Worm (Caenorhabditis elegans) whole organism, mixed stage, embryonic: ENCODE data around the gene myo-2.

ENCODE experiments used
- M03D4.4 ChIP-seq: sonication (generic microtip); optimal IDR thresholded peaks from 2 replicates; lab custom pipeline; 2017; ENCODE audit warnings: mild to moderate bottlenecking, missing genetic modification characterization, missing compliant biosample characterization
- cnd-1 ChIP-seq: fragments of 200-800 bp; sonication (Bioruptor generic); optimal IDR thresholded peaks from 2 replicates; lab custom pipeline; 2018; ENCODE audit warnings: mild to moderate bottlenecking, missing genetic modification characterization, missing compliant biosample characterization
- elt-3 ChIP-seq: fragments of 150-350 bp; optimal IDR thresholded peaks from 2 replicates; lab custom pipeline; 2014; ENCODE audit warnings: missing biosample characterization, missing genetic modification characterization
- hlh-1 ChIP-seq: fragments of 150-350 bp; optimal IDR thresholded peaks from 2 replicates; lab custom pipeline; 2014; ENCODE audit warnings: missing biosample characterization, missing genetic modification reagents, missing genetic modification characterization
- lin-13 ChIP-seq: fragments of 150-350 bp; optimal IDR thresholded peaks from 2 replicates; lab custom pipeline; 2014; ENCODE audit warnings: missing biosample characterization, missing genetic modification characterization
- mep-1 ChIP-seq: fragments of 150-350 bp; optimal IDR thresholded peaks from 2 replicates; lab custom pipeline; 2017; ENCODE audit warnings: missing biosample characterization, missing genetic modification reagents, missing genetic modification characterization, inconsistent platforms
- nhr-76 ChIP-seq: sonication (generic microtip); optimal IDR thresholded peaks from 2 replicates; lab custom pipeline; 2017; ENCODE audit warnings: missing biosample characterization, missing genetic modification characterization
- pha-4 ChIP-seq: fragments of 150-350 bp; optimal IDR thresholded peaks from 2 replicates; lab custom pipeline; 2018; ENCODE audit warnings: missing biosample characterization, missing genetic modification reagents, missing genetic modification characterization
- snpc-4 ChIP-seq: fragments of 150-350 bp; optimal IDR thresholded peaks from 2 replicates; lab custom pipeline; 2014; ENCODE audit warnings: missing biosample characterization, missing genetic modification characterization
- unc-62 ChIP-seq: fragments of 150-350 bp; optimal IDR thresholded peaks from 2 replicates; lab custom pipeline; 2014; ENCODE audit warnings: missing biosample characterization, missing genetic modification reagents, missing genetic modification characterization

- TF ChIP-seq mep-1 (tag; lab: Kevin White, UChicago) = no peak
- no peak for TF ChIP-seq snpc-4
- no peak for TF ChIP-seq lin-13 (tag; lab: Kevin White, UChicago)
- no peak for TF ChIP-seq nhr-76 (tag; lab: Kevin White, UChicago)
- no peak for TF ChIP-seq cnd-1 (tag; lab: Kevin White, UChicago)
- TF ChIP-seq pha-4 (tag; lab: Kevin White, UChicago) = no peak
- TF ChIP-seq elt-3 (tag; lab: Kevin White, UChicago) = no peak
- TF ChIP-seq M03D4.4 (tag; lab: Kevin White, UChicago) = no peak
- TF ChIP-seq hlh-1 (tag; lab: Kevin White, UChicago) = no peak
- TF ChIP-seq unc-62 (GFP tag; lab: Kevin White, UChicago) = no peak
Observed at ce11 chrX:12492467-12492866, 24.6 kb downstream of the myo-2 start, which contains the start of gene lips-1.
